Fruit fly (Drosophila melanogaster) whole organism, embryonic: ENCODE measurements around the gene CG32483.

Experiments used
- CG13123 ChIP-seq: fragments of 200-800 bp; sonication (Bioruptor generic); optimal IDR thresholded peaks from 2 replicates; lab custom pipeline; 2016; ENCODE audit warnings: missing biosample characterization, missing genetic modification characterization
- CG13624 ChIP-seq: fragments of 200-800 bp; sonication (Bioruptor generic); optimal IDR thresholded peaks from 2 replicates; lab custom pipeline; 2016; ENCODE audit warnings: missing biosample characterization, missing genetic modification characterization
- CG2199 ChIP-seq: fragments of 200-800 bp; sonication (Bioruptor generic); IDR thresholded peaks from 3 replicates; pipeline ENCODE4 v1.3.6; 2022; ENCODE audit warnings: missing biosample characterization, missing genetic modification characterization
- CG42726 ChIP-seq: fragments of 200-800 bp; sonication (Bioruptor generic); IDR thresholded peaks from 2 replicates; pipeline ENCODE4 v1.3.6; 2022; ENCODE audit warnings: missing biosample characterization, missing genetic modification characterization; ENCODE audit not compliant: partially characterized antibody
- Camta ChIP-seq: fragments of 200-800 bp; sonication (Bioruptor generic); optimal IDR thresholded peaks from 2 replicates; lab custom pipeline; 2016; ENCODE audit warnings: missing biosample characterization, missing genetic modification characterization
- HLH54F ChIP-seq: fragments of 200-800 bp; sonication (Bioruptor generic); optimal IDR thresholded peaks from 3 replicates; lab custom pipeline; 2016; ENCODE audit warnings: missing biosample characterization, missing genetic modification characterization
- Lhr ChIP-seq: fragments of 200-800 bp; sonication (Bioruptor generic); optimal IDR thresholded peaks from 3 replicates; lab custom pipeline; 2017; ENCODE audit warnings: mild to moderate bottlenecking, missing biosample characterization, missing genetic modification reagents, missing genetic modification characterization
- Lpt ChIP-seq: fragments of >200 bp; optimal IDR thresholded peaks from 2 replicates; lab custom pipeline; 2018; ENCODE audit warnings: missing biosample characterization, missing genetic modification characterization
- Ptx1 ChIP-seq: fragments of 200-800 bp; sonication (Bioruptor generic); IDR thresholded peaks from 2 replicates; pipeline ENCODE4 v1.3.6; 2022; ENCODE audit warnings: missing biosample characterization, missing genetic modification characterization
- Sox102F ChIP-seq: fragments of 200-800 bp; sonication (Bioruptor generic); optimal IDR thresholded peaks from 2 replicates; lab custom pipeline; 2018; ENCODE audit warnings: missing biosample characterization, mild to moderate bottlenecking, missing genetic modification characterization, moderate library complexity
- ato ChIP-seq: fragments of 200-800 bp; sonication (Bioruptor generic); IDR thresholded peaks from 2 replicates; pipeline ENCODE4 v1.3.6; 2022; ENCODE audit warnings: missing biosample characterization, missing genetic modification characterization; ENCODE audit not compliant: partially characterized antibody
- gcm ChIP-seq: fragments of 200-800 bp; sonication (Bioruptor generic); optimal IDR thresholded peaks from 2 replicates; lab custom pipeline; 2019; ENCODE audit warnings: missing biosample characterization, mild to moderate bottlenecking, missing genetic modification characterization, moderate library complexity
- prd ChIP-seq, 3 experiments: fragments of >200 bp in 2 of 3; fragments of 200-800 bp in 1 of 3; sonication (Bioruptor generic) in 1 of 3; optimal IDR thresholded peaks in 2 of 3; IDR thresholded peaks in 1 of 3; 2 replicates in 2 of 3; 3 replicates in 1 of 3; pipeline versions ENCODE4 v1.3.6 to Lab custom; 2017 to 2022; ENCODE audit warnings: missing biosample characterization in 1 of 3, missing genetic modification characterization in 1 of 3

dm6 chr3L:675856-676255, 14.0 kb downstream of the CG32483 start:
- TF ChIP-seq Lhr (GFP tag; lab: Kevin White, UChicago), result no peak
- TF ChIP-seq CG2199, result no peak
- no peak for TF ChIP-seq CG42726
- no peak for TF ChIP-seq Sox102F (GFP tag; lab: Kevin White, UChicago)
- TF ChIP-seq ato (GFP tag; lab: Robert Waterston, UW), result no peak
- no peak for TF ChIP-seq CG13624 (GFP tag; lab: Kevin White, UChicago)
- no peak for TF ChIP-seq CG13123 (GFP tag; lab: Kevin White, UChicago)
- no peak for TF ChIP-seq Ptx1 (GFP tag; lab: Robert Waterston, UW)
- no peak for TF ChIP-seq prd (optimal IDR thresholded peaks at IDR 0.05; lab: Kevin White, UChicago)
- no peak for TF ChIP-seq prd (GFP tag; IDR thresholded peaks at IDR 0.05; lab: Robert Waterston, UW)
- TF ChIP-seq HLH54F (GFP tag; lab: Kevin White, UChicago), result no peak
- no peak for TF ChIP-seq Lpt (GFP tag; lab: Kevin White, UChicago)
- no peak for TF ChIP-seq gcm (GFP tag; lab: Kevin White, UChicago)
- TF ChIP-seq Camta (GFP tag; lab: Kevin White, UChicago), result no peak
